Worm (Caenorhabditis elegans): ENCODE data around the gene pqn-18.

Gene pqn-18

DNA sequence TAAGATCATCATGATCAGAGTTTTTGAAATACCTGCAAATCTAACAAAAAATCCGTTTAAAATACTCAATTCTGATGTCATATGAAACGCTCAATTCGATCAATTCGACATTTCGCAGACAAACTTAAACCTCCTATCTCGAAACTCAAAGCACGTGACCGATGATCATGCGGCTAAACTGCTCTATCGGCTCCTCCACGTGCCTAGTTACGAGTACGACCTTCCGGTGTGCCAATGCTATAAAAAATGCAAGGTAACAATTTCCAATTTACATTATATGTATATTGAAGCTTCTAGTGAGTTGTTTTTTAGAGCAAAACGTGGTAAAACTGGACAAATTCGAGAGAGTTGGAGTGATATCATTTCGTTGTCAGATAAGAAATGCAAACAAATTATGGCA, 3.6 kb downstream of the pqn-18 start (continued):
- TF ChIP-seq unc-86 (tag; optimal IDR thresholded peaks at IDR 0.05), result no peak
- TF ChIP-seq ceh-82 (tag; optimal IDR thresholded peaks at IDR 0.05), result no peak
- TF ChIP-seq efl-3 (GFP tag; optimal IDR thresholded peaks at IDR 0.05), result no peak
- peak; percentile 42 for TF ChIP-seq snu-23 (GFP tag; optimal IDR thresholded peaks at IDR 0.05)
- TF ChIP-seq vab-15 (tag; optimal IDR thresholded peaks at IDR 0.05), result no peak
- TF ChIP-seq sox-4 (tag; optimal IDR thresholded peaks at IDR 0.05), result no peak
- TF ChIP-seq grh-1 (GFP tag; IDR thresholded peaks at IDR 0.05), result no peak
- TF ChIP-seq F16B12.6 (tag; optimal IDR thresholded peaks at IDR 0.05), result no peak
- TF ChIP-seq lin-35 (GFP tag; optimal IDR thresholded peaks at IDR 0.05), result peak; percentile 0 to 20
- TF ChIP-seq snpc-4 (tag; optimal IDR thresholded peaks at IDR 0.05), result no peak
- no peak for TF ChIP-seq hpl-2 (GFP tag; optimal IDR thresholded peaks at IDR 0.05)
- TF ChIP-seq ets-5 (GFP tag; IDR thresholded peaks at IDR 0.05), result no peak
- no peak for TF ChIP-seq lin-15B (tag; optimal IDR thresholded peaks at IDR 0.05)
- no peak for TF ChIP-seq nhr-84 (tag; optimal IDR thresholded peaks at IDR 0.05)
- no peak for TF ChIP-seq nhr-11 (tag; optimal IDR thresholded peaks at IDR 0.05)
- TF ChIP-seq lir-3 (tag; optimal IDR thresholded peaks at IDR 0.05; ENCODE audit: poor library complexity), result no peak
- no peak for TF ChIP-seq fkh-4 (tag; optimal IDR thresholded peaks at IDR 0.05; ENCODE audit: borderline replicate concordance)
- TF ChIP-seq alr-1 (tag; optimal IDR thresholded peaks at IDR 0.05; ENCODE audit: borderline replicate concordance), result no peak
- TF ChIP-seq nhr-47 (tag; optimal IDR thresholded peaks at IDR 0.05), result peak; percentile 50
- TF ChIP-seq dpl-1 (GFP tag; optimal IDR thresholded peaks at IDR 0.05), result no peak
- no peak for TF ChIP-seq zag-1 (tag; optimal IDR thresholded peaks at IDR 0.05)
- TF ChIP-seq unc-30 (tag; optimal IDR thresholded peaks at IDR 0.05), result no peak
- no peak for TF ChIP-seq isw-1 (GFP tag; IDR thresholded peaks at IDR 0.05)
- TF ChIP-seq nhr-12 (tag; optimal IDR thresholded peaks at IDR 0.05), result no peak
- TF ChIP-seq lin-14 (GFP tag; optimal IDR thresholded peaks at IDR 0.05), result peak; percentile 65
- no peak for TF ChIP-seq ceh-90 (tag; optimal IDR thresholded peaks at IDR 0.05)
- TF ChIP-seq ces-1 (GFP tag; optimal IDR thresholded peaks at IDR 0.05), result no peak
- no peak for TF ChIP-seq tbx-2 (tag; optimal IDR thresholded peaks at IDR 0.05)
- TF ChIP-seq irx-1 (tag; optimal IDR thresholded peaks at IDR 0.05), result no peak
- no peak for TF ChIP-seq C34B4.2 (tag; optimal IDR thresholded peaks at IDR 0.05)
- no peak for TF ChIP-seq tlp-1 (tag; optimal IDR thresholded peaks at IDR 0.05)

DNA sequence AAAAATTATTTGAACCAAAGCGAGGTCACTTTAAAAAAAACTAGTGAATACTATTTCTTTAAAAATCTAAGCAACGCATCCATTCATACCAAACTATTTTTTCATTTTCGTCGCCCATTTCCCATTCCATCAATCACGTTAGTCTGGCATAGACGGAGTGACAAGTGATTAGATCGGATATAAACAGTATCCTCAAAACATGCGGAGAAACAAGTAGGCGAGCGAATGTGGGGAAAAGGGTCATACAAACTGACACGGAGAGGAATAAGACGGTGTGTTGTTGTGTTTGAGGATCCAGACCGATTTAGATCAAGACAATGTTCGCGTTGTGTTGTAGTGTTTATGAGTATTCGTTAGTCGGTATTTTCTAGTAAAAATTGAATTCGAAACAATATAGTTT, 4.8 kb downstream of the pqn-18 start:
- peak; percentile 12 for TF ChIP-seq lin-14 (GFP tag; optimal IDR thresholded peaks at IDR 0.05)
- TF ChIP-seq nhr-85 (tag), result peak; percentile 10
- no peak for TF ChIP-seq efl-1 (optimal IDR thresholded peaks at IDR 0.05)
- TF ChIP-seq efl-1 (GFP tag; optimal IDR thresholded peaks at IDR 0.05 in 1 of 2), result peak in 1 of 2 experiments; percentile 53
- TF ChIP-seq elt-3 (tag; optimal IDR thresholded peaks at IDR 0.05), result peak in 2 of 6 experiments; percentile 18 to 28
- peak; percentile 82 for TF ChIP-seq blmp-1 (tag; optimal IDR thresholded peaks at IDR 0.05)
- TF ChIP-seq ets-5 (GFP tag; IDR thresholded peaks at IDR 0.05), result no peak

DNA sequence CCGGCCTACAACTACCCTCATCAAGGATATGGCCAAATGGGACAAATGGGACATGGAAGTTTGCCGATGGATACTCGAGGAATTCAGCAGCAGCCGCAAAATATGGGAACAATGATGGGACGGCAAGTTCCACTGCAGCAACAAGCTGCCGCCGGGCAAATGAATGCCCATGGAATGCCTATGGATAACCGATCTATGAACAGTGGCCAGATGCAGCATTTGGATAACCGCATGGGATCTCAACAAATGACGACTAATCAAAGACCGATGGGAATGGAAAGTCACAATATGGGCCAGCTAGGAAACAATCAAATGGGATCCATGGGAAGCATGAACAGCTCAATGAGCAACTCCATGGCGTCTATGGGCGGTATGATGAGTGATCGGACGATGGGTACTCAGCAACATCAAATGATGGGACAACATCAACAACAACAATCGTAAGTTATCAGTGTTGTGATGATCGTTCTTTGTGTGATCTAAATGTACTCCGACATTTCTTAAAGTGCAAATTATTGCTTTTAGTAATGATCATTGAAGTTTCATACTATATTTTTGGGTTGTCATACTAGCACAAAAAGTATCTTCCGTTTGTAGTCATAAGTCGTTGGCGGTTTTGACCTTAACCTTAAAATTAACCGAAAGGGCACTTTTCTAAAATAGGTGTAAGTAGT, 5.9 kb downstream of the pqn-18 start:
- TF ChIP-seq ceh-82 (tag; optimal IDR thresholded peaks at IDR 0.05), result no peak
- TF ChIP-seq snpc-4 (tag; optimal IDR thresholded peaks at IDR 0.05), result no peak
- TF ChIP-seq nhr-19 (GFP tag; conservative IDR thresholded peaks at IDR 0.05), result peak; percentile 26
- TF ChIP-seq nhr-85 (tag), result peak; percentile 57
- TF ChIP-seq efl-1 (optimal IDR thresholded peaks at IDR 0.05), result no peak
- peak in 1 of 2 experiments; percentile 53 for TF ChIP-seq efl-1 (GFP tag; optimal IDR thresholded peaks at IDR 0.05 in 1 of 2)
- no peak for TF ChIP-seq tbx-2 (tag; optimal IDR thresholded peaks at IDR 0.05)

DNA sequence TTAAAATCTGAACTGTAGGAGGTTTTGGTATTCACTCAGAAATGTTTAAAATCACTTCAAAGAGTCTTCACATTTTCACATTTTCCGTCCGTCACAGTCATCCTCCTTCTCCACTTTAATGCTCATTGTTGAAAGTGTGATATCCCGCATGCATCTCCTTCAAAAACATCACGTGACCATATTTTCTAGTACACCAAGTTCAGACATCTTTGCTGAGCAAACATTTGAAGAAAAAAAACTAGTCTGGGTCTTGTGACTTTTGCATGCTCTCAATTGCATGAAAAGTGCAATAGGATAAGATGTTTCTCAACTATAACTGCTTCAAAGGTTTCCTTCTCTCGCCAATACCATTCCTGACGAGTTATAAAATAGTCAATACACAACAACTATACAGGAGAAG, 6.6 kb downstream of the pqn-18 start:
- peak; percentile 26 for TF ChIP-seq rnt-1 (tag; optimal IDR thresholded peaks at IDR 0.05)
- no peak for TF ChIP-seq ets-5 (GFP tag; IDR thresholded peaks at IDR 0.05)
- TF ChIP-seq fkh-8 (tag; optimal IDR thresholded peaks at IDR 0.05), result peak; percentile 54
- TF ChIP-seq sox-4 (tag; optimal IDR thresholded peaks at IDR 0.05), result peak; percentile 13
- TF ChIP-seq fos-1 (tag; optimal IDR thresholded peaks at IDR 0.05), result no peak
- no peak for TF ChIP-seq zag-1 (tag; optimal IDR thresholded peaks at IDR 0.05)
- no peak for TF ChIP-seq aha-1 (tag; optimal IDR thresholded peaks at IDR 0.05)
- TF ChIP-seq C16A3.4 (tag; optimal IDR thresholded peaks at IDR 0.05), result no peak
- no peak for TF ChIP-seq hlh-4 (tag; optimal IDR thresholded peaks at IDR 0.05)
- peak; percentile 64 for TF ChIP-seq nhr-47 (tag; optimal IDR thresholded peaks at IDR 0.05)
- TF ChIP-seq vab-15 (tag; optimal IDR thresholded peaks at IDR 0.05), result no peak
- TF ChIP-seq unc-30 (tag; optimal IDR thresholded peaks at IDR 0.05), result no peak
- no peak for TF ChIP-seq alr-1 (tag; optimal IDR thresholded peaks at IDR 0.05; ENCODE audit: borderline replicate concordance)
- TF ChIP-seq nhr-19 (GFP tag; conservative IDR thresholded peaks at IDR 0.05), result peak; percentile 45
- no peak for TF ChIP-seq Y116A8C.19 (tag; optimal IDR thresholded peaks at IDR 0.05; ENCODE audit: borderline replicate concordance)
- no peak for TF ChIP-seq irx-1 (tag; optimal IDR thresholded peaks at IDR 0.05)
- no peak for TF ChIP-seq isw-1 (GFP tag; IDR thresholded peaks at IDR 0.05)
- no peak for TF ChIP-seq C34B4.2 (tag; optimal IDR thresholded peaks at IDR 0.05)
- TF ChIP-seq dpl-1 (GFP tag; optimal IDR thresholded peaks at IDR 0.05), result no peak
- TF ChIP-seq ceh-63 (GFP tag; optimal IDR thresholded peaks at IDR 0.05), result no peak
- no peak for TF ChIP-seq nhr-90 (tag; optimal IDR thresholded peaks at IDR 0.05; ENCODE audit: poor library complexity)
- no peak for TF ChIP-seq nhr-12 (tag; optimal IDR thresholded peaks at IDR 0.05)
